Fruit fly (Drosophila melanogaster): ENCODE measurements around the gene NimC1.

dm6 chr2L:13969876-13970275 lies 6.7 kb downstream of the NimC1 start, which contains the start of the genes NimB4 and NimB5:
- TF ChIP-seq pan (optimal IDR thresholded peaks at IDR 0.05): no peak
- TF ChIP-seq N (GFP tag; optimal IDR thresholded peaks at IDR 0.05): no peak
- no peak for TF ChIP-seq Hr78 (GFP tag; optimal IDR thresholded peaks at IDR 0.05)
- TF ChIP-seq h (GFP tag; optimal IDR thresholded peaks at IDR 0.05): no peak
- TF ChIP-seq br (GFP tag; optimal IDR thresholded peaks at IDR 0.05): no peak
- TF ChIP-seq sv (GFP tag; optimal IDR thresholded peaks at IDR 0.05): no peak
- TF ChIP-seq usp (GFP tag; optimal IDR thresholded peaks at IDR 0.05): no peak
- TF ChIP-seq CrebA (GFP tag; optimal IDR thresholded peaks at IDR 0.05; ENCODE audit: borderline replicate concordance): no peak
